Worm (Caenorhabditis elegans): ENCODE data around the gene K10C9.1.

K10C9.1 gene

DNA sequence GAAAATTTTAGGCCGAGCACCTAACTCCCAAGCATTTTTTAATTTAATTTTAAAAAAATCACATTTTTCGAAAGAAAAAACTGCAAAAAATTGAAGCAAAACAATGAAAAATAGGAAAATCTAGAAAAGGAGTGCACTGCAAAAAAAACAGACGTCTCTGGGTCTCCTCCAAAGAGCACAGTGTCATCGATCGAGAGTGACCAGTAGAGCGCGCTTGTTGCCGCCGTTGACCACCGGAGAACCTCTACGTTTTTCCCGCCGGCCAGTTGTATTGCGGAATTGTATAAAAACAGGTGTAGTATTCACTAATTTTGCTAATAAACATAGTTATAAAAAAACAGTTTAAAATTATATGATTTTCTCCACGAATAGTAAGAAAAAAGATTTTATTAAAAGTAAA is 25.7 kb upstream of the K10C9.1 start:
- TF ChIP-seq snpc-4 (tag; optimal IDR thresholded peaks at IDR 0.05), result peak; percentile 0
- TF ChIP-seq lin-15B (tag; optimal IDR thresholded peaks at IDR 0.05), result peak; percentile 45
- no peak for TF ChIP-seq elt-2 (tag; optimal IDR thresholded peaks at IDR 0.05)
- no peak for TF ChIP-seq ceh-82 (tag; optimal IDR thresholded peaks at IDR 0.05)
- TF ChIP-seq ceh-9 (tag; optimal IDR thresholded peaks at IDR 0.05), result no peak
- peak; percentile 49 for TF ChIP-seq nfya-1 (tag; optimal IDR thresholded peaks at IDR 0.05; ENCODE audit: insufficient read depth)
- TF ChIP-seq lin-39 (tag; optimal IDR thresholded peaks at IDR 0.05), result peak; percentile 47
- peak; percentile 66 for TF ChIP-seq hmg-11 (tag; optimal IDR thresholded peaks at IDR 0.05)
- TF ChIP-seq fos-1 (tag; optimal IDR thresholded peaks at IDR 0.05), result no peak

DNA sequence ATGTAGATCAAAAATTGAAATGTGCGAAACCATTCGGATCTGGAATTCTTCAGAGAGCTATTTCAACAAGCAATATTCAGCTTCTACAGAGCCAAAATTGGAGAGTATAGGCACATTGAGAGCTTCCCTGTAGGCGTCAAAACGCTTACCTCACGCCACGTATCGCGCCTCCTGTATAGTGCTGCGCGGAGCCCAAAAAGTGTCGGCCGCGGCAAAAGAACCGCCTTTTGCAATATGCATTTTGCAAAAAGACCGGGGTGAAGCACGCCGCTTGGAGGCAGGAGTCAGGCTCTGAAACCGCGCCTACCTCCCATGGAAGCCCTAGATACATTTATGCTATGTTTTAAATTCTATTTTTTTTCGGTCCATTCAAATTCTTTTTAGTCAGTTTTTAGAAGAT is 23.4 kb upstream of the K10C9.1 start:
- TF ChIP-seq skn-1 (tag; optimal IDR thresholded peaks at IDR 0.05) (no peak), tbx-2 (tag; optimal IDR thresholded peaks at IDR 0.05) (no peak), aly-2 (tag; optimal IDR thresholded peaks at IDR 0.05) (no peak), nhr-67 (tag; optimal IDR thresholded peaks at IDR 0.05) (no peak), elt-3 (tag; optimal IDR thresholded peaks at IDR 0.05) (no peak), mdl-1 (tag; optimal IDR thresholded peaks at IDR 0.05) (no peak), unc-62 (GFP tag; optimal IDR thresholded peaks at IDR 0.05) (no peak), sea-2 (GFP tag; optimal IDR thresholded peaks at IDR 0.05) (no peak), nhr-237 (tag; optimal IDR thresholded peaks at IDR 0.05) (no peak), fos-1 (tag; optimal IDR thresholded peaks at IDR 0.05) (no peak), R02D3.7 (tag; optimal IDR thresholded peaks at IDR 0.05) (no peak)

DNA sequence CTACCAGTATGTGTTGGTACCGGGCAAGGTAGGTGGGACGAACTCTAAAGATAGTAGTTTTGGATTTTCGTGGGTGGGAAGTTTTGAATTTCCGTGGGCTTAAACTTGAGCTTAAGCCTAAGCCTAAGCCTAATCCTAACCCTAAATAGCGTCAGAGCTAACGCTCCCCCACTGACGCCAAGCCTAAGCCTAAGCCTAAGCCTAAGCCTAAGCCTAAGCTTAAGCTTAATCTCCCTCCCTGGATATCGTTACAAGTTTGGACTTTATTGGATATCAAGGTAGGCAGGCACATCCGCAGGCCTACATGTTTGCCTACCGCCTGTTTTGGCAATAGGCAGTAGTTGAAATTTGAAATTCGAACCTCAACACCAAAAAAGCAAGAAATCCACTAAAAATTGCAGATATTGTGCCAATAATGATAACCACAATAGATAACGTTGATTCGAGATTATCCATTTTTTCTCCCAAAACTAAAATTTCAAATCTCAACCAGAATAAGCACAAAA is 22.4 kb upstream of the K10C9.1 start, which contains the start of gene K10C9.4:
TSS of gene K10C9.4 (minus strand) at position 456 of the 506 bp plus-strand sequence.
- TF ChIP-seq snpc-4 (tag; optimal IDR thresholded peaks at IDR 0.05) (no peak), nhr-76 (tag; optimal IDR thresholded peaks at IDR 0.05) (no peak), nhr-237 (tag; optimal IDR thresholded peaks at IDR 0.05) (no peak), elt-3 (tag; optimal IDR thresholded peaks at IDR 0.05) (no peak), tbx-2 (tag; optimal IDR thresholded peaks at IDR 0.05) (no peak), unc-39 (tag; optimal IDR thresholded peaks at IDR 0.05) (no peak), ZK546.5 (tag; optimal IDR thresholded peaks at IDR 0.05) (no peak), pha-4 (tag; optimal IDR thresholded peaks at IDR 0.05) (no peak), nfya-1 (tag; optimal IDR thresholded peaks at IDR 0.05; ENCODE audit: insufficient read depth) (no peak), lsy-12 (tag; optimal IDR thresholded peaks at IDR 0.05) (no peak)

DNA sequence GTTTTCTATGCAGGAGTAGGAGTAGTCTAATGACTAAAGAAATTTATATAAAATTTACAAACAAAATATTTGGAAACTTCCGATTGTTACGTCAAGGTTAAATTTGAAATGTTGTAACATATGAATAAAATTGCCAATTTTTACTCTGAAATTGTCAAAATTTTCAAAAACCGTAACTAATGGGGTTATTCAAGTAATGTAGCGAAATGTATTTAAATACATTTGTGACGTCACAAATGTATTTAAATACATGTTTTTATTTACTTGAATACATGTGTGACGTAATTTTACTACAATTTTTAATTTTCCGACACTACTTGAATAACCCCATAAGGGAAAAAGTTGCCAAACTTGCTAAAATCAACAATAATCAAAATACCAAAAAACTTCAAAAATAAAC is 21.7 kb upstream of the K10C9.1 start:
- TF ChIP-seq unc-62 (GFP tag; optimal IDR thresholded peaks at IDR 0.05) (no peak), mml-1 (tag; optimal IDR thresholded peaks at IDR 0.05) (no peak), ceh-16 (tag; optimal IDR thresholded peaks at IDR 0.05) (no peak), hmg-11 (tag; optimal IDR thresholded peaks at IDR 0.05) (no peak), ceh-82 (tag; optimal IDR thresholded peaks at IDR 0.05) (no peak), nhr-11 (tag; optimal IDR thresholded peaks at IDR 0.05) (no peak), nhr-77 (tag; optimal IDR thresholded peaks at IDR 0.05) (no peak), mdl-1 (tag; optimal IDR thresholded peaks at IDR 0.05) (no peak), zag-1 (tag; optimal IDR thresholded peaks at IDR 0.05) (no peak), daf-12 (tag; optimal IDR thresholded peaks at IDR 0.05) (no peak), skn-1 (tag; optimal IDR thresholded peaks at IDR 0.05) (no peak)

DNA sequence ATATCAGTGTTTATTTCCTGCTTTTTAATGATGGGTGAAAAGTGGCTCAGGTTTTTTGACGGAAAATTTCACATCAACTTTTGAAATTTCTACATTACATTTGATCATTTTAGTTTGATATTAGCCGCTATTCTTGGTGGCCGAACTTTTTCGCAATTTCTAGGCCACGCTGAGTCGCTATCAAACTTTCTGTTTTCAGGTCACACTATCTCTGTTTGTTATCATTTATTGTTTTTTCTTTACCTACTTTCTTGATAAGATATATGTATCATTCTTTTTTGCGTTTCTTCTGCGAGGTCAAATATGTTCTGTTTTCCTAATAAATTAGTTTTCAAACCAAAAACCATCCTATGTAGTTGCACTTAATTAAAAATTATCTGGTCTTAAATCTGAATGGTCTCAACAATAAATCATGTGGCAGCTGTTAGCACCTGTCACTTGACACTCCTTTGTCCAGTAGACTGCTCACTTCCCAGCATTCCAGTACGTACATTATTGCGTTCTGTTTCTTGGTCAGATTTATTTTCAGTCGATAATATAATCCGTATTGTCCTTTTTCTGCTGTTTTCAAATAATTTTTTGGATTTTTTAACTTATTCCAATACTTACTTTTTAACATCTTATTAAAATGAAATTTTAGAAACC is 14.7 kb upstream of the K10C9.1 start:
- no peak for TF ChIP-seq sea-2 (GFP tag; optimal IDR thresholded peaks at IDR 0.05)
- no peak for TF ChIP-seq unc-62 (GFP tag; optimal IDR thresholded peaks at IDR 0.05)
- peak; percentile 17 for TF ChIP-seq lin-15B (tag; optimal IDR thresholded peaks at IDR 0.05)
- peak; percentile 68 for TF ChIP-seq nhr-23 (tag; optimal IDR thresholded peaks at IDR 0.05)
- TF ChIP-seq lin-39 (tag; optimal IDR thresholded peaks at IDR 0.05), result no peak
- peak; percentile 83 for TF ChIP-seq elt-2 (tag; optimal IDR thresholded peaks at IDR 0.05)
- TF ChIP-seq lsy-12 (tag; optimal IDR thresholded peaks at IDR 0.05), result no peak
- TF ChIP-seq elt-1 (tag; optimal IDR thresholded peaks at IDR 0.05), result no peak
- TF ChIP-seq ZK546.5 (tag; optimal IDR thresholded peaks at IDR 0.05), result no peak
- no peak for TF ChIP-seq ztf-4 (tag; optimal IDR thresholded peaks at IDR 0.05)
- TF ChIP-seq nhr-67 (tag; optimal IDR thresholded peaks at IDR 0.05), result no peak
- TF ChIP-seq elt-3 (tag; optimal IDR thresholded peaks at IDR 0.05), result peak in 1 of 3 experiments; percentile 23
- no peak for TF ChIP-seq nhr-25 (tag; optimal IDR thresholded peaks at IDR 0.05)
- no peak for TF ChIP-seq fos-1 (tag; optimal IDR thresholded peaks at IDR 0.05)
- peak; percentile 74 for TF ChIP-seq pqm-1 (tag; optimal IDR thresholded peaks at IDR 0.05)
- TF ChIP-seq ceh-28 (tag; optimal IDR thresholded peaks at IDR 0.05), result peak; percentile 40
- TF ChIP-seq ama-1 (optimal IDR thresholded peaks at IDR 0.05), result no peak
- no peak for TF ChIP-seq mdl-1 (tag; optimal IDR thresholded peaks at IDR 0.05)
- no peak for TF ChIP-seq nhr-11 (tag; optimal IDR thresholded peaks at IDR 0.05)
- TF ChIP-seq aly-2 (tag; optimal IDR thresholded peaks at IDR 0.05), result no peak
- no peak for TF ChIP-seq nhr-28 (tag; optimal IDR thresholded peaks at IDR 0.05)
- TF ChIP-seq fkh-10 (GFP tag; optimal IDR thresholded peaks at IDR 0.05), result no peak
- TF ChIP-seq snpc-4 (tag; optimal IDR thresholded peaks at IDR 0.05), result peak; percentile 23
- no peak for TF ChIP-seq ceh-82 (tag; optimal IDR thresholded peaks at IDR 0.05)
- no peak for TF ChIP-seq nfya-1 (tag; optimal IDR thresholded peaks at IDR 0.05; ENCODE audit: insufficient read depth)
- no peak for TF ChIP-seq egl-5 (tag; optimal IDR thresholded peaks at IDR 0.05)
